Fruit fly (Drosophila melanogaster): ENCODE data around the gene CG12880.
A peak's percentile ranks its signal among the peaks of the same experiment; 100 is the strongest.

The CG12880 gene

DNA sequence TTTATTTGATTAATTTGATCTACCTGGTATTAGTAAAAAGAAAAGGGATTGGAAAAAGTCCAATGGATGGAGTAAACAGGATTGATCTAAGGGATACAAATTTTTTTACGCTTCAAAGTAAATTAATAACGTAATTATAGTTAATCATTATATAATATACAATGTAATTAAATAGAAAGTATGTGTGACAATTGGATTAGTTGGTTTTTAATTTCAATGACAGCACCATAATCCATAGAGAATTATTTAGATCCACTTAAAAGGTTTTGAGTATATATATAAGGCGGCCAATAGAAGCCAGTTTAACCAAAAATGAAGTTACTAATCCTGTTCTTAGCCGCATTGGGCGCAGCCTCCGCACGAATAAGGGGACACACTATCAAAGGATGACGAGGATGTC, 8.8 kb downstream of the CG12880 start, which contains the start of gene Acp98AB:
Acp98AB (plus strand) TSS at position 301 of the 400 bp plus-strand sequence.
- no peak for TF ChIP-seq spab (GFP tag; optimal IDR thresholded peaks at IDR 0.05)
- no peak for TF ChIP-seq Hr39 (GFP tag; optimal IDR thresholded peaks at IDR 0.05)
- no peak for TF ChIP-seq Blimp-1 (GFP tag; optimal IDR thresholded peaks at IDR 0.05)
- no peak for TF ChIP-seq Eip93F (GFP tag; optimal IDR thresholded peaks at IDR 0.05)
- no peak for TF ChIP-seq CG8119 (GFP tag; IDR thresholded peaks at IDR 0.05)
- TF ChIP-seq CG16779 (tag; optimal IDR thresholded peaks at IDR 0.05), result no peak
- no peak for TF ChIP-seq achi (GFP tag; optimal IDR thresholded peaks at IDR 0.05)
- TF ChIP-seq Met (GFP tag; optimal IDR thresholded peaks at IDR 0.05), result no peak
- no peak for TF ChIP-seq Smox (GFP tag; optimal IDR thresholded peaks at IDR 0.05)
- no peak for TF ChIP-seq CG31627 (GFP tag; optimal IDR thresholded peaks at IDR 0.05)
- no peak for TF ChIP-seq Eip78C (GFP tag)
- no peak for TF ChIP-seq CG10669 (GFP tag; optimal IDR thresholded peaks at IDR 0.05)
- TF ChIP-seq topi (GFP tag; optimal IDR thresholded peaks at IDR 0.05), result no peak
- TF ChIP-seq dac (GFP tag; optimal IDR thresholded peaks at IDR 0.05), result no peak
- TF ChIP-seq vri (GFP tag; optimal IDR thresholded peaks at IDR 0.05), result no peak
- TF ChIP-seq CG8632 (GFP tag; optimal IDR thresholded peaks at IDR 0.05), result no peak
- no peak for TF ChIP-seq dsx (GFP tag; optimal IDR thresholded peaks at IDR 0.05; ENCODE audit: poor library complexity, severe bottlenecking)
- TF ChIP-seq Hr38 (GFP tag; optimal IDR thresholded peaks at IDR 0.05), result no peak
- no peak for TF ChIP-seq eg (GFP tag; IDR thresholded peaks at IDR 0.05)
- no peak for TF ChIP-seq fd59A (GFP tag; optimal IDR thresholded peaks at IDR 0.05)

DNA sequence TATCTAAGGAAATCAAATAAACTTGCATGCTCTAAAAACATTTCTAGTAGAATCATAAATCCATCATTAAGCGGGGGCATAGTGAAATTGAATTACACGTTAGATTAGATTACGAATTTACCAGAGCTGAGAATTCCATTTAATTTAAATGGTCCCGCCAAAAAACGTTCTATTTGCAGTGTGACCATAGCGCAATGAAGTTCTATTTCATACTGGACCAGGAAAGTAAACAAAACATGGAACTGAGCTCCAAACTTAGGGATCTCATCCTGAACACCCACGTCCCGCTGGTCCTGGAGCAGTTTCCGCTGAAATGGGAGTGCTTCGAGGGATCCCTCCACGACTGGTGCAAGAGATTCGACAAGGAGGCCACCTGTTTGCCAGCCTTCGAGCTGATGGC, 9.3 kb downstream of the CG12880 start, which contains the start of gene HSPBAP1:
HSPBAP1 (plus strand) TSS at position 217 of the 400 bp plus-strand sequence.
- no peak for TF ChIP-seq CG34406 (GFP tag; optimal IDR thresholded peaks at IDR 0.05)
- no peak for TF ChIP-seq Smox (GFP tag; optimal IDR thresholded peaks at IDR 0.05)
- TF ChIP-seq fkh (GFP tag; optimal IDR thresholded peaks at IDR 0.05), result peak; percentile 84
- no peak for TF ChIP-seq Hr38 (GFP tag; optimal IDR thresholded peaks at IDR 0.05)
- no peak for TF ChIP-seq CG10669 (GFP tag; optimal IDR thresholded peaks at IDR 0.05)
- peak; percentile 19 for TF ChIP-seq CG1621 (tag; optimal IDR thresholded peaks at IDR 0.05)
- TF ChIP-seq Hr4 (GFP tag; optimal IDR thresholded peaks at IDR 0.05), result no peak
- TF ChIP-seq salr (GFP tag; optimal IDR thresholded peaks at IDR 0.05), result no peak
- no peak for TF ChIP-seq fd59A (GFP tag; optimal IDR thresholded peaks at IDR 0.05)
- no peak for TF ChIP-seq CG6276 (GFP tag; optimal IDR thresholded peaks at IDR 0.05)
- TF ChIP-seq CG11294 (GFP tag; IDR thresholded peaks at IDR 0.05), result no peak
- TF ChIP-seq Hr39 (GFP tag; optimal IDR thresholded peaks at IDR 0.05), result no peak
- no peak for TF ChIP-seq lz (GFP tag; optimal IDR thresholded peaks at IDR 0.05)

- TF ChIP-seq Sox102F (GFP tag; optimal IDR thresholded peaks at IDR 0.05) (no peak), CG15336 (GFP tag; IDR thresholded peaks at IDR 0.05) (peak; percentile 26; the same call in 1 of the 2 replicates), esn (GFP tag; optimal IDR thresholded peaks at IDR 0.05) (peak; percentile 31), Eip78C (GFP tag) (peak; percentile 54), Eip75B (GFP tag; optimal IDR thresholded peaks at IDR 0.05) (no peak), Met (GFP tag; optimal IDR thresholded peaks at IDR 0.05) (no peak), svp (GFP tag) (no peak), CG11902 (GFP tag; optimal IDR thresholded peaks at IDR 0.05) (no peak), lz (GFP tag; optimal IDR thresholded peaks at IDR 0.05) (no peak)
Measured at dm6 chr3R:27699540-27700228, 13.9 kb downstream of the CG12880 start, which contains the start of gene ALiX. Gene ALiX (minus strand): TSS chr3R:27700110.

DNA sequence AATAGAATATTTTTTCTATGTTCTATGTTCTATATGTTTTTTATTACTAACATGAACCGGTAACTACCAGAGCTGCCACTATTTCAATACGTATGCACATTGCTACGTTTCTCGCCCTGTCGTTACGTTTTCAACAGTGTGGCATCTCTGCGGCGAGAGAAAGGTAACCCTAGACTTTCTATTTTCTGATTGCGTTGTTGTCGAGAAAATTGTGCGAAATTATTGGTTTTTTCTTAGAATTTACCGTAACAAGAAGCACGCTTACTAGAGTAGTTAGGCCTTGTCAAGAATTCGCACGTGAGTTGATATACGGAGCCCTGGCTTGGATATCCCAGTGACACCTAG, 14.4 kb downstream of the CG12880 start, which contains the start of gene btz:
btz (plus strand) TSS at position 133 of the 345 bp plus-strand sequence.
- TF ChIP-seq Eip93F (GFP tag; optimal IDR thresholded peaks at IDR 0.05) (peak; percentile 28), CG3919 (GFP tag; optimal IDR thresholded peaks at IDR 0.05) (no peak), CG8319 (GFP tag; optimal IDR thresholded peaks at IDR 0.05) (no peak), Smox (GFP tag; optimal IDR thresholded peaks at IDR 0.05) (no peak), pdm3 (GFP tag; optimal IDR thresholded peaks at IDR 0.05) (no peak), CG10669 (GFP tag; optimal IDR thresholded peaks at IDR 0.05) (no peak), CG6792 (GFP tag; optimal IDR thresholded peaks at IDR 0.05) (no peak), Ets96B (tag; optimal IDR thresholded peaks at IDR 0.05) (no peak), OdsH (GFP tag; optimal IDR thresholded peaks at IDR 0.05) (no peak)
